Fruit fly (Drosophila melanogaster) whole organism, embryonic: Measurements from ENCODE around the gene Obp99d.
A peak's percentile ranks its signal among the peaks of the same experiment; 100 is the strongest.

Source experiments
- Awh ChIP-seq: fragments of 200-800 bp; sonication (Bioruptor generic); IDR thresholded peaks from 2 replicates; pipeline ENCODE4, ENCODE4 v1.3.6; 2022; ENCODE audit warnings: missing biosample characterization, missing genetic modification characterization
- B-H2 ChIP-seq: fragments of 200-800 bp; sonication (Bioruptor generic); optimal IDR thresholded peaks from 2 replicates; lab custom pipeline; 2018; ENCODE audit warnings: missing biosample characterization, mild to moderate bottlenecking, missing genetic modification characterization
- C15 ChIP-seq: fragments of 200-800 bp; sonication (Bioruptor generic); IDR thresholded peaks from 3 replicates; pipeline ENCODE4 v1.3.6; 2022; ENCODE audit warnings: missing biosample characterization, missing genetic modification characterization
- CG14014 ChIP-seq: fragments of 200-800 bp; sonication (Bioruptor generic); IDR thresholded peaks from 2 replicates; pipeline ENCODE4 v1.3.6; 2022; ENCODE audit warnings: missing biosample characterization, missing genetic modification characterization
- CG14667 ChIP-seq: fragments of 200-800 bp; sonication (Bioruptor generic); IDR thresholded peaks from 2 replicates; pipeline ENCODE4 v1.3.6; 2022; ENCODE audit warnings: missing biosample characterization, missing genetic modification characterization
- CG14860 ChIP-seq: fragments of 200-800 bp; sonication (Bioruptor generic); IDR thresholded peaks from 3 replicates; pipeline ENCODE4 v1.3.6; 2022; ENCODE audit warnings: missing biosample characterization, missing genetic modification characterization; ENCODE audit not compliant: partially characterized antibody
- CG17802 ChIP-seq: fragments of 200-800 bp; sonication (Bioruptor generic); optimal IDR thresholded peaks from 2 replicates; lab custom pipeline; 2018; ENCODE audit warnings: missing biosample characterization, mild to moderate bottlenecking, missing genetic modification characterization, moderate library complexity
- CG18011 ChIP-seq: fragments of 200-800 bp; sonication (Bioruptor generic); optimal IDR thresholded peaks from 2 replicates; lab custom pipeline; 2017; ENCODE audit warnings: missing biosample characterization, missing genetic modification characterization, mild to moderate bottlenecking, moderate library complexity, missing genotype
- CG2889 ChIP-seq: fragments of 200-800 bp; sonication (Bioruptor generic); IDR thresholded peaks from 3 replicates; pipeline ENCODE4 v1.3.6; 2022; ENCODE audit warnings: missing biosample characterization, missing genetic modification characterization
- CG30020 ChIP-seq: fragments of 200-800 bp; optimal IDR thresholded peaks from 2 replicates; lab custom pipeline; 2019; ENCODE audit warnings: missing biosample characterization, mild to moderate bottlenecking, missing genetic modification characterization, moderate library complexity
- CG32767 ChIP-seq: fragments of 200-800 bp; sonication (Bioruptor generic); IDR thresholded peaks from 2 replicates; pipeline ENCODE4 v1.3.6; 2022; ENCODE audit warnings: missing biosample characterization, missing genetic modification characterization
- CG6765 ChIP-seq: fragments of 200-800 bp; sonication (Bioruptor generic); optimal IDR thresholded peaks from 3 replicates; lab custom pipeline; 2017; ENCODE audit warnings: missing biosample characterization, mild to moderate bottlenecking, missing genetic modification characterization
- CG8359 ChIP-seq: fragments of 200-800 bp; sonication (Bioruptor generic); optimal IDR thresholded peaks from 2 replicates; lab custom pipeline; 2017; ENCODE audit warnings: missing biosample characterization, mild to moderate bottlenecking, missing genetic modification characterization, borderline replicate concordance
- CG8478 ChIP-seq: fragments of >200 bp; optimal IDR thresholded peaks from 2 replicates; lab custom pipeline; 2018
- CG9932 ChIP-seq: fragments of 200-800 bp; sonication (Bioruptor generic); IDR thresholded peaks from 2 replicates; pipeline ENCODE4 v1.3.6; 2022; ENCODE audit warnings: missing biosample characterization, missing genetic modification characterization
- CTCF ChIP-seq: fragments of 200-800 bp; sonication (Bioruptor generic); optimal IDR thresholded peaks from 2 replicates; lab custom pipeline; 2017; ENCODE audit warnings: missing biosample characterization, mild to moderate bottlenecking, missing genetic modification characterization, moderate library complexity
- D ChIP-seq, 2 experiments: fragments of 200-800 bp in 1 of 2; fragments of >200 bp in 1 of 2; sonication (Bioruptor generic) in 1 of 2; optimal IDR thresholded peaks; 2 replicates in 1 of 2; 3 replicates in 1 of 2; lab custom pipeline; 2017; ENCODE audit warnings: mild to moderate bottlenecking in 1 of 2, missing biosample characterization in 1 of 2, missing genetic modification characterization in 1 of 2, missing genetic modification reagents in 1 of 2
- Gug ChIP-seq: fragments of 200-800 bp; sonication (Bioruptor generic); IDR thresholded peaks from 4 replicates; pipeline ENCODE4 v1.3.6; 2022; ENCODE audit warnings: missing biosample characterization, missing genetic modification characterization
- HLHmδ ChIP-seq: fragments of 200-800 bp; sonication (Bioruptor generic); optimal IDR thresholded peaks from 2 replicates; lab custom pipeline; 2018; ENCODE audit warnings: missing biosample characterization, mild to moderate bottlenecking, missing genetic modification characterization, moderate library complexity
- Hey ChIP-seq: fragments of 200-800 bp; sonication (Bioruptor generic); optimal IDR thresholded peaks from 3 replicates; lab custom pipeline; 2018; ENCODE audit warnings: missing biosample characterization, mild to moderate bottlenecking, missing genetic modification characterization
- Hr78 ChIP-seq, 2 experiments: fragments of 200-800 bp in 1 of 2; fragments of >200 bp in 1 of 2; sonication (Bioruptor generic) in 1 of 2; optimal IDR thresholded peaks; 2 replicates each; lab custom pipeline; 2017 to 2019; ENCODE audit warnings: missing biosample characterization in 2 of 2, missing genetic modification characterization in 2 of 2, mild to moderate bottlenecking in 1 of 2, moderate library complexity in 1 of 2
- Jarid2 ChIP-seq: fragments of 200-800 bp; sonication (Bioruptor generic); optimal IDR thresholded peaks from 3 replicates; lab custom pipeline; 2017; ENCODE audit warnings: mild to moderate bottlenecking, missing biosample characterization, missing genetic modification reagents, missing genetic modification characterization
- Meics ChIP-seq: fragments of 200-800 bp; sonication (Bioruptor generic); optimal IDR thresholded peaks from 2 replicates; lab custom pipeline; 2017; ENCODE audit warnings: missing biosample characterization, mild to moderate bottlenecking, missing genetic modification characterization
- NK7.1 ChIP-seq: fragments of 200-800 bp; sonication (Bioruptor generic); optimal IDR thresholded peaks from 3 replicates; lab custom pipeline; 2016; ENCODE audit warnings: missing biosample characterization, missing genetic modification characterization
- NfI ChIP-seq: fragments of 200-800 bp; sonication (Bioruptor generic); optimal IDR thresholded peaks from 3 replicates; lab custom pipeline; 2018; ENCODE audit warnings: missing biosample characterization, mild to moderate bottlenecking, missing genetic modification characterization, moderate library complexity
- Sin3A ChIP-seq: fragments of >200 bp; optimal IDR thresholded peaks from 2 replicates; lab custom pipeline; 2018
- Sox100B ChIP-seq: fragments of 200-800 bp; sonication (Bioruptor generic); optimal IDR thresholded peaks from 3 replicates; lab custom pipeline; 2018; ENCODE audit warnings: missing biosample characterization, mild to moderate bottlenecking, missing genetic modification characterization
- az2 ChIP-seq: fragments of 200-800 bp; sonication (Bioruptor generic); optimal IDR thresholded peaks from 3 replicates; lab custom pipeline; 2016; ENCODE audit warnings: missing biosample characterization, missing genetic modification characterization
- bab2 ChIP-seq: fragments of 200-800 bp; sonication (Bioruptor generic); optimal IDR thresholded peaks from 2 replicates; lab custom pipeline; 2016; ENCODE audit warnings: missing biosample characterization, missing genetic modification characterization
- crc ChIP-seq: fragments of 200-800 bp; sonication (Bioruptor generic); optimal IDR thresholded peaks from 2 replicates; lab custom pipeline; 2016; ENCODE audit warnings: missing biosample characterization, missing genetic modification characterization
- exex ChIP-seq: fragments of 200-800 bp; sonication (Bioruptor generic); optimal IDR thresholded peaks from 4 replicates; lab custom pipeline; 2018; ENCODE audit warnings: missing biosample characterization, mild to moderate bottlenecking, missing genetic modification characterization, moderate library complexity
- fd64A ChIP-seq: fragments of 200-800 bp; sonication (Bioruptor generic); optimal IDR thresholded peaks from 3 replicates; lab custom pipeline; 2018; ENCODE audit warnings: missing biosample characterization, mild to moderate bottlenecking, missing genetic modification characterization
- fru ChIP-seq: fragments of >200 bp; optimal IDR thresholded peaks from 2 replicates; lab custom pipeline; 2017
- ftz-f1 ChIP-seq: fragments of 200-800 bp; sonication (Bioruptor generic); optimal IDR thresholded peaks from 2 replicates; lab custom pipeline; 2016; ENCODE audit warnings: missing biosample characterization, missing genetic modification characterization
- h ChIP-seq: fragments of >200 bp; optimal IDR thresholded peaks from 2 replicates; lab custom pipeline; 2017
- inv ChIP-seq: fragments of 200-800 bp; sonication (Bioruptor generic); IDR thresholded peaks from 2 replicates; pipeline ENCODE4 v1.3.6; 2022; ENCODE audit warnings: missing biosample characterization, missing genetic modification characterization; ENCODE audit not compliant: partially characterized antibody
- jigr1 ChIP-seq: fragments of 200-800 bp; sonication (Bioruptor generic); IDR thresholded peaks from 3 replicates; pipeline ENCODE4 v1.3.6; 2022; ENCODE audit warnings: missing biosample characterization, missing genetic modification characterization
- jumu ChIP-seq: fragments of 200-800 bp; sonication (Bioruptor generic); optimal IDR thresholded peaks from 3 replicates; lab custom pipeline; 2016; ENCODE audit warnings: missing biosample characterization, missing genetic modification characterization
- lola ChIP-seq, 3 experiments: fragments of >200 bp in 2 of 3; fragments of 200-800 bp in 1 of 3; sonication (Bioruptor generic) in 1 of 3; optimal IDR thresholded peaks; 2 replicates each; lab custom pipeline; 2017 to 2019; ENCODE audit warnings: missing biosample characterization in 3 of 3, missing genetic modification characterization in 3 of 3, mild to moderate bottlenecking in 1 of 3, moderate library complexity in 1 of 3
- mam ChIP-seq: fragments of 200-800 bp; sonication (Bioruptor generic); optimal IDR thresholded peaks from 3 replicates; lab custom pipeline; 2016; ENCODE audit warnings: missing biosample characterization, missing genetic modification characterization
- nerfin-1 ChIP-seq: fragments of 200-800 bp; sonication (Bioruptor generic); optimal IDR thresholded peaks from 3 replicates; lab custom pipeline; 2019; ENCODE audit warnings: missing biosample characterization, mild to moderate bottlenecking, missing genetic modification characterization, moderate library complexity
- nmo ChIP-seq: fragments of 200-800 bp; sonication (Bioruptor generic); optimal IDR thresholded peaks from 2 replicates; lab custom pipeline; 2018; ENCODE audit warnings: missing biosample characterization, mild to moderate bottlenecking, missing genetic modification characterization, moderate library complexity
- nom ChIP-seq: fragments of 200-800 bp; sonication (Bioruptor generic); optimal IDR thresholded peaks from 2 replicates; lab custom pipeline; 2017; ENCODE audit warnings: missing biosample characterization, missing genetic modification characterization, mild to moderate bottlenecking, moderate library complexity, missing genetic modification reagents
- sens-2 ChIP-seq: fragments of 200-800 bp; sonication (Bioruptor generic); IDR thresholded peaks from 2 replicates; pipeline ENCODE4 v1.3.6; 2022; ENCODE audit warnings: missing biosample characterization, missing genetic modification characterization
- stc ChIP-seq: fragments of 200-800 bp; sonication (Bioruptor generic); IDR thresholded peaks from 2 replicates; pipeline ENCODE4 v1.3.6; 2022; ENCODE audit warnings: missing biosample characterization, missing genetic modification characterization
- stwl ChIP-seq: fragments of 200-800 bp; sonication (Bioruptor generic); optimal IDR thresholded peaks from 3 replicates; lab custom pipeline; 2018; ENCODE audit warnings: missing biosample characterization, mild to moderate bottlenecking, missing genetic modification characterization, moderate library complexity
- tgo ChIP-seq: fragments of 200-800 bp; sonication (Bioruptor generic); IDR thresholded peaks from 3 replicates; pipeline ENCODE4 v1.3.6; 2022; ENCODE audit warnings: missing biosample characterization, missing genetic modification characterization
- tx ChIP-seq: fragments of 200-800 bp; sonication (Bioruptor generic); optimal IDR thresholded peaks from 2 replicates; lab custom pipeline; 2016; ENCODE audit warnings: missing biosample characterization, missing genetic modification characterization
- unc-4 ChIP-seq: fragments of 200-800 bp; sonication (Bioruptor generic); IDR thresholded peaks from 2 replicates; pipeline ENCODE4 v1.3.6; 2022; ENCODE audit warnings: missing biosample characterization, missing genetic modification characterization; ENCODE audit not compliant: partially characterized antibody
- zf30C ChIP-seq: fragments of 200-800 bp; sonication (Bioruptor generic); optimal IDR thresholded peaks from 3 replicates; lab custom pipeline; 2018; ENCODE audit warnings: missing biosample characterization, mild to moderate bottlenecking, missing genetic modification characterization
- zfh2 ChIP-seq: fragments of 200-800 bp; sonication (Bioruptor generic); optimal IDR thresholded peaks from 2 replicates; lab custom pipeline; 2016; ENCODE audit warnings: missing biosample characterization, missing genetic modification characterization

Gene Obp99d

DNA sequence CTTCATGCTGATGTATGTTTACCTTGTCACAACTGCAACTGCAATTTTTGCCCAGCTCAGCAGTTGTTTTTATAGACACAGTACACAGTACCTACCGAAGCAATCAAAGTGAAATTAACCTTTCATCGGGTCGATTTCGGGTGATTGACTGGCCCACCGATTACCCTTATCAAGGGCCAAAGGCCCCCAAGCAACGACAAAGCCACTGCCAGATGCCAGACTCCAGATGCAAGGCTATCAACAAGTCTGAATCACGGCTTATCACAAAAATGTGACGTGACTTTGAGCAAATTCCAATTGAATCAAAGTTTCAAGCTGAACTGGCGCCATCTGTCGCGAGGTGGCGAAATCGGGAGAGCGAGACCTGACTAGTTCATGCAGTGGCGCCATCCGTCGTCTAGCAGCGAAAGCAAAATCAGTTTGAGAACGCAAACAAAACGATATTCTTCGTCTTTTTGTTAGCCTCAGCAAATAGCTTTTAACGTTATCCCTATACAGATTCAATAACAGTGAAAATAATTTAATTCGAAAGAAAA lies 2.5 kb downstream of the Obp99d start, which contains the start of gene Obp99b (continued):
- TF ChIP-seq HLHmδ (GFP tag; lab: Kevin White, UChicago) (peak; percentile 99), Meics (peak; percentile 85), C15 (0 out of 3 replicates have a peak, but pooled peaks have one; percentile 35), CG30020 (tag; lab: Kevin White, UChicago) (no peak), sens-2 (GFP tag; lab: Robert Waterston, UW) (peak; percentile 90), zfh2 (GFP tag; lab: Kevin White, UChicago) (no peak), CG18011 (GFP tag; lab: Kevin White, UChicago) (peak; percentile 62), CG17802 (tag; lab: Kevin White, UChicago) (peak; percentile 82), Awh (GFP tag; lab: Robert Waterston, UW) (peak; percentile 90), CG32767 (GFP tag; lab: Robert Waterston, UW) (no peak; the same call in 1 of the 2 replicates), CG8359 (GFP tag; lab: Kevin White, UChicago) (peak; percentile 83), nom (GFP tag; lab: Kevin White, UChicago) (peak; percentile 75), CG14860 (GFP tag; lab: Robert Waterston, UW) (no peak), crc (peak; percentile 23), CG6765 (GFP tag; lab: Kevin White, UChicago) (peak; percentile 70), fru (lab: Kevin White, UChicago) (no peak), Sin3A (lab: Kevin White, UChicago) (no peak), zf30C (peak; percentile 15), NK7.1 (peak; percentile 70), mam (GFP tag; lab: Kevin White, UChicago) (peak; percentile 45), tgo (GFP tag; lab: Robert Waterston, UW) (peak; percentile 68), tx (GFP tag; lab: Kevin White, UChicago) (peak; percentile 58), CTCF (peak; percentile 94), CG14667 (GFP tag; lab: Robert Waterston, UW) (peak; percentile 54), CG9932 (GFP tag; lab: Robert Waterston, UW) (peak; percentile 74), Gug (GFP tag; lab: Robert Waterston, UW) (peak; percentile 53; the same call in 3 of the 4 replicates), az2 (GFP tag; lab: Kevin White, UChicago) (peak; percentile 85), fd64A (peak; percentile 87), Hr78 (GFP tag; optimal IDR thresholded peaks at IDR 0.05; lab: Kevin White, UChicago) (no peak), D (optimal IDR thresholded peaks at IDR 0.05; lab: Kevin White, UChicago) (no peak), D (GFP tag; optimal IDR thresholded peaks at IDR 0.05; lab: Kevin White, UChicago) (peak; percentile 77), inv (GFP tag; lab: Robert Waterston, UW) (no peak), nerfin-1 (tag; lab: Kevin White, UChicago) (peak; percentile 51), bab2 (GFP tag; lab: Kevin White, UChicago) (peak; percentile 56), exex (tag; lab: Kevin White, UChicago) (no peak), stc (GFP tag; lab: Robert Waterston, UW) (peak; percentile 77), stwl (peak; percentile 32), jigr1 (GFP tag; lab: Robert Waterston, UW) (no peak), unc-4 (GFP tag; lab: Robert Waterston, UW) (no peak), CG2889 (no peak), nmo (GFP tag; lab: Kevin White, UChicago) (peak; percentile 60), h (lab: Kevin White, UChicago) (peak; percentile 76), B-H2 (GFP tag; lab: Kevin White, UChicago) (peak; percentile 27), ftz-f1 (peak; percentile 5), Hey (peak; percentile 51), CG14014 (GFP tag; lab: Robert Waterston, UW) (peak; percentile 66; the same call in 1 of the 2 replicates), CG8478 (no peak), NfI (GFP tag; lab: Kevin White, UChicago) (peak; percentile 91), Sox100B (GFP tag; lab: Kevin White, UChicago) (peak; percentile 69), jumu (GFP tag; lab: Kevin White, UChicago) (peak; percentile 52), lola (GFP tag; optimal IDR thresholded peaks at IDR 0.05; lab: Kevin White, UChicago) (peak in 1 of 3 experiments; percentile 23), Jarid2 (peak; percentile 73)
